Fruit fly (Drosophila melanogaster): ENCODE measurements around the gene gammaSnap2.

gammaSnap2 gene

DNA sequence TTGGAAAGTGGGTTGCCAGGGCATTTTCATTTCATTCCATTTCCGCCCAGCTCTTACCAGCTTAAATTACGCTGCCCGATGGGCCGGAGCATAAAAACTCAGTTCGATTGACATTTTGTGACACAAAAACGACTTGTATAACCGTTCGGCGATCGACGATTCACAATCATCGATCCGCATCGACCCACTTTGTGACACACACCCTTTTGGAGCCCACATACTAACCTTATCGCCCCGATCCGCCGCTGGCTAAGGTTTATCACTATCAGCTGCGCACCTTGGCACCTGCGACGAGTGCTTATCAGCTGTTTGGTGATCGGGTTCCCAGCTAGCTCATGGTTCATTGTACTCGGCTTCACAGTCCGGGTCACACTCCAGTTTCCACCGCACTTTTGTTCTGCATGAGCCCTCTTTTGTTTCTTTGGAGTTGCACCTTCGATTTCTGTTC is 21.8 kb downstream of the gammaSnap2 start (continued):
- TF ChIP-seq sens-2 (GFP tag; IDR thresholded peaks at IDR 0.05) (no peak), zen (tag; optimal IDR thresholded peaks at IDR 0.05) (no peak), TFAM (GFP tag; optimal IDR thresholded peaks at IDR 0.05) (no peak), Hr78 (GFP tag; optimal IDR thresholded peaks at IDR 0.05) (peak in 1 of 2 experiments; percentile 94), insv (GFP tag; optimal IDR thresholded peaks at IDR 0.05) (no peak), Pdp1 (GFP tag; optimal IDR thresholded peaks at IDR 0.05) (peak in 1 of 2 experiments; percentile 98), CG9876 (GFP tag; optimal IDR thresholded peaks at IDR 0.05) (no peak), CG18262 (tag; optimal IDR thresholded peaks at IDR 0.05) (no peak), Deaf1 (tag; optimal IDR thresholded peaks at IDR 0.05) (peak; percentile 83), CG11560 (tag; IDR thresholded peaks at IDR 0.05) (no peak), CG34376 (GFP tag; optimal IDR thresholded peaks at IDR 0.05) (peak; percentile 90), CG8944 (GFP tag; optimal IDR thresholded peaks at IDR 0.05) (no peak), CG8924 (tag; optimal IDR thresholded peaks at IDR 0.05) (no peak), gem (tag; optimal IDR thresholded peaks at IDR 0.05) (no peak), CG13287 (GFP tag; IDR thresholded peaks at IDR 0.05; ENCODE audit: partially characterized antibody) (no peak), ERR (GFP tag; optimal IDR thresholded peaks at IDR 0.05) (no peak), crol (GFP tag; IDR thresholded peaks at IDR 0.05) (peak; percentile 37; the same call in 1 of the 2 replicates), nom (GFP tag; optimal IDR thresholded peaks at IDR 0.05) (no peak), CG10274 (GFP tag; optimal IDR thresholded peaks at IDR 0.05) (no peak), sna (GFP tag; IDR thresholded peaks at IDR 0.05; ENCODE audit: partially characterized antibody) (no peak), Hmx (GFP tag; optimal IDR thresholded peaks at IDR 0.05) (no peak), lmd (GFP tag; IDR thresholded peaks at IDR 0.05) (no peak), lab (GFP tag; optimal IDR thresholded peaks at IDR 0.05) (peak; percentile 73), CG15269 (tag; optimal IDR thresholded peaks at IDR 0.05) (peak; percentile 16), ro (GFP tag; IDR thresholded peaks at IDR 0.05) (no peak), CG17568 (GFP tag; optimal IDR thresholded peaks at IDR 0.05) (no peak), CG4854 (GFP tag; optimal IDR thresholded peaks at IDR 0.05) (no peak), dysf (GFP tag; IDR thresholded peaks at IDR 0.05) (no peak), CG13775 (GFP tag; optimal IDR thresholded peaks at IDR 0.05) (no peak), Chrac-16 (GFP tag; optimal IDR thresholded peaks at IDR 0.05) (no peak), CG7372 (GFP tag; IDR thresholded peaks at IDR 0.05) (no peak), wek (GFP tag; optimal IDR thresholded peaks at IDR 0.05) (no peak), trem (tag; optimal IDR thresholded peaks at IDR 0.05) (no peak), Dip3 (GFP tag; optimal IDR thresholded peaks at IDR 0.05) (no peak), CG1529 (GFP tag; optimal IDR thresholded peaks at IDR 0.05) (no peak), row (GFP tag; IDR thresholded peaks at IDR 0.05) (peak; percentile 23; the same call in 1 of the 3 replicates), CG4404 (GFP tag; IDR thresholded peaks at IDR 0.05) (no peak), zen2 (GFP tag; IDR thresholded peaks at IDR 0.05; ENCODE audit: partially characterized antibody) (no peak), hbn (GFP tag; IDR thresholded peaks at IDR 0.05; ENCODE audit: partially characterized antibody) (no peak), CG13296 (GFP tag; optimal IDR thresholded peaks at IDR 0.05) (peak; percentile 34), Dfd (GFP tag; optimal IDR thresholded peaks at IDR 0.05) (no peak), CG2889 (GFP tag; IDR thresholded peaks at IDR 0.05) (no peak), pho (GFP tag; optimal IDR thresholded peaks at IDR 0.05) (no peak), Atf-2 (GFP tag; optimal IDR thresholded peaks at IDR 0.05) (no peak), tgo (GFP tag; IDR thresholded peaks at IDR 0.05) (no peak), seq (GFP tag; IDR thresholded peaks at IDR 0.05) (no peak), Spps (tag; optimal IDR thresholded peaks at IDR 0.05) (no peak), CrebB (tag; optimal IDR thresholded peaks at IDR 0.05) (no peak), CG8359 (GFP tag; optimal IDR thresholded peaks at IDR 0.05; ENCODE audit: borderline replicate concordance) (no peak), pum (GFP tag; optimal IDR thresholded peaks at IDR 0.05) (no peak), CG6854 (GFP tag; optimal IDR thresholded peaks at IDR 0.05) (no peak)

Data from whole organism, embryonic.